Fruit fly (Drosophila melanogaster): ENCODE data around the gene repo.

repo gene

dm6 chr3R:18198518-18199118 lies 37.4 kb upstream of the repo start (continued):
- TF ChIP-seq inv (GFP tag; IDR thresholded peaks at IDR 0.05; ENCODE audit: partially characterized antibody), result no peak
- TF ChIP-seq vvl (GFP tag; IDR thresholded peaks at IDR 0.05), result no peak
- peak; percentile 32 for TF ChIP-seq repo (GFP tag; optimal IDR thresholded peaks at IDR 0.05)
- TF ChIP-seq Sry-δ (GFP tag; optimal IDR thresholded peaks at IDR 0.05), result no peak
- no peak for TF ChIP-seq Hr3 (GFP tag; optimal IDR thresholded peaks at IDR 0.05)
- TF ChIP-seq Xbp1 (GFP tag; optimal IDR thresholded peaks at IDR 0.05), result no peak
- TF ChIP-seq eve (GFP tag; optimal IDR thresholded peaks at IDR 0.05), result no peak
- TF ChIP-seq Vsx1 (GFP tag; optimal IDR thresholded peaks at IDR 0.05), result peak; percentile 36
- no peak for TF ChIP-seq CG14441 (GFP tag; IDR thresholded peaks at IDR 0.05)
- no peak for TF ChIP-seq fd96Cb (tag; optimal IDR thresholded peaks at IDR 0.05)
- TF ChIP-seq sc (optimal IDR thresholded peaks at IDR 0.05), result no peak
- TF ChIP-seq sc (GFP tag; optimal IDR thresholded peaks at IDR 0.05), result no peak
- TF ChIP-seq dysf (GFP tag; IDR thresholded peaks at IDR 0.05), result no peak
- no peak for TF ChIP-seq CG7372 (GFP tag; IDR thresholded peaks at IDR 0.05)
- TF ChIP-seq D19A (tag; optimal IDR thresholded peaks at IDR 0.05), result peak; percentile 20
- TF ChIP-seq CG1792 (GFP tag; optimal IDR thresholded peaks at IDR 0.05), result peak; percentile 76
- TF ChIP-seq gcm2 (GFP tag; optimal IDR thresholded peaks at IDR 0.05), result no peak
- peak; percentile 25 for TF ChIP-seq CG15514 (GFP tag; optimal IDR thresholded peaks at IDR 0.05)
- TF ChIP-seq fd102C (GFP tag; optimal IDR thresholded peaks at IDR 0.05), result peak; percentile 64
- TF ChIP-seq CG9437 (GFP tag; optimal IDR thresholded peaks at IDR 0.05), result peak; percentile 15
- TF ChIP-seq NK7.1 (GFP tag; optimal IDR thresholded peaks at IDR 0.05), result peak; percentile 42
- TF ChIP-seq fd3F (GFP tag; optimal IDR thresholded peaks at IDR 0.05), result no peak
- peak; percentile 76 for TF ChIP-seq CG7987 (GFP tag; optimal IDR thresholded peaks at IDR 0.05)
- TF ChIP-seq CG9817 (tag; optimal IDR thresholded peaks at IDR 0.05), result no peak
- no peak for TF ChIP-seq so (GFP tag; IDR thresholded peaks at IDR 0.05)
- TF ChIP-seq Sry-β (GFP tag; optimal IDR thresholded peaks at IDR 0.05), result no peak
- TF ChIP-seq mam (GFP tag; optimal IDR thresholded peaks at IDR 0.05), result no peak
- TF ChIP-seq CG7745 (tag; optimal IDR thresholded peaks at IDR 0.05), result peak; percentile 66
- TF ChIP-seq CG16863 (GFP tag; optimal IDR thresholded peaks at IDR 0.05), result peak; percentile 34
- peak; percentile 54 for TF ChIP-seq NC2α (GFP tag; optimal IDR thresholded peaks at IDR 0.05)
- peak; percentile 35 for TF ChIP-seq CG17912 (GFP tag; optimal IDR thresholded peaks at IDR 0.05)
- TF ChIP-seq tap (tag; optimal IDR thresholded peaks at IDR 0.05), result peak; percentile 29
- TF ChIP-seq Hmr (GFP tag; optimal IDR thresholded peaks at IDR 0.05), result peak; percentile 42
- no peak for TF ChIP-seq wor (GFP tag; IDR thresholded peaks at IDR 0.05)
- TF ChIP-seq Eip74EF (GFP tag; optimal IDR thresholded peaks at IDR 0.05), result peak in 1 of 2 experiments; percentile 48
- TF ChIP-seq klu (GFP tag; IDR thresholded peaks at IDR 0.05), result no peak
- peak; percentile 37 for TF ChIP-seq kay (GFP tag; optimal IDR thresholded peaks at IDR 0.05)
- TF ChIP-seq amos (GFP tag; IDR thresholded peaks at IDR 0.05; ENCODE audit: partially characterized antibody), result no peak
- no peak for TF ChIP-seq CG12659 (GFP tag; optimal IDR thresholded peaks at IDR 0.05)
- TF ChIP-seq CTCF (GFP tag; optimal IDR thresholded peaks at IDR 0.05), result no peak
- no peak for TF ChIP-seq stwl (tag; optimal IDR thresholded peaks at IDR 0.05)
- no peak for TF ChIP-seq tna (GFP tag; IDR thresholded peaks at IDR 0.05; ENCODE audit: partially characterized antibody)
- peak; percentile 98 for TF ChIP-seq CG15479 (GFP tag; optimal IDR thresholded peaks at IDR 0.05)
- peak; percentile 17 for TF ChIP-seq Dad (GFP tag; optimal IDR thresholded peaks at IDR 0.05)
- TF ChIP-seq gcm (GFP tag; optimal IDR thresholded peaks at IDR 0.05), result peak; percentile 49
- TF ChIP-seq Med (GFP tag), result peak; percentile 93
- TF ChIP-seq CG1233 (GFP tag; optimal IDR thresholded peaks at IDR 0.05), result peak; percentile 43
- no peak for TF ChIP-seq tio (GFP tag; optimal IDR thresholded peaks at IDR 0.05)
- TF ChIP-seq Side (GFP tag; optimal IDR thresholded peaks at IDR 0.05), result peak; percentile 22
- TF ChIP-seq CG2120 (GFP tag; optimal IDR thresholded peaks at IDR 0.05), result peak; percentile 29
- TF ChIP-seq jing (GFP tag; optimal IDR thresholded peaks at IDR 0.05), result no peak
